Worm (Caenorhabditis elegans): ENCODE data around the gene T04G9.7.
A peak's percentile ranks its signal among the peaks of the same experiment; 100 is the strongest.

The T04G9.7 gene

ce11 chrX:727737-728136 lies 42.9 kb upstream of the T04G9.7 start (continued):
- TF ChIP-seq pha-4 (tag; optimal IDR thresholded peaks at IDR 0.05) (no peak), ZK185.1 (tag; optimal IDR thresholded peaks at IDR 0.05; ENCODE audit: poor library complexity, severe bottlenecking) (peak; percentile 42), hlh-26 (GFP tag; conservative IDR thresholded peaks at IDR 0.05) (no peak), ztf-3 (GFP tag; optimal IDR thresholded peaks at IDR 0.05) (no peak), bed-2 (GFP tag; IDR thresholded peaks at IDR 0.05) (peak; percentile 72), madf-8 (GFP tag; conservative IDR thresholded peaks at IDR 0.05) (no peak), F37B4.10 (GFP tag; IDR thresholded peaks at IDR 0.05) (no peak), hmg-1.2 (GFP tag; IDR thresholded peaks at IDR 0.05) (peak; percentile 89), madf-6 (GFP tag; IDR thresholded peaks at IDR 0.05) (no peak), Y79H2A.3 (GFP tag; conservative IDR thresholded peaks at IDR 0.05) (no peak), die-1 (tag; optimal IDR thresholded peaks at IDR 0.05) (peak; percentile 25), F10E7.11 (tag; optimal IDR thresholded peaks at IDR 0.05) (no peak), attf-5 (GFP tag; optimal IDR thresholded peaks at IDR 0.05) (peak; percentile 52), B0019.2 (GFP tag; conservative IDR thresholded peaks at IDR 0.05) (no peak), lin-26 (GFP tag; IDR thresholded peaks at IDR 0.05) (no peak), sea-2 (GFP tag; IDR thresholded peaks at IDR 0.05) (no peak), dox-1 (GFP tag; IDR thresholded peaks at IDR 0.05) (no peak), madf-3 (GFP tag; IDR thresholded peaks at IDR 0.05) (no peak), F49E8.2 (tag; optimal IDR thresholded peaks at IDR 0.05; ENCODE audit: insufficient read depth) (no peak), F52B5.7 (tag; optimal IDR thresholded peaks at IDR 0.05) (no peak), nfyb-1 (GFP tag; IDR thresholded peaks at IDR 0.05) (peak; percentile 77), B0336.3 (GFP tag; IDR thresholded peaks at IDR 0.05) (no peak), lin-35 (GFP tag; optimal IDR thresholded peaks at IDR 0.05) (peak in 1 of 3 experiments; percentile 24), hmg-20 (GFP tag; IDR thresholded peaks at IDR 0.05) (0 out of 2 replicates have a peak, but pooled peaks have one; percentile 13), ztf-18 (tag; optimal IDR thresholded peaks at IDR 0.05) (no peak), ztf-28 (GFP tag; IDR thresholded peaks at IDR 0.05) (no peak), T07F8.4 (tag; optimal IDR thresholded peaks at IDR 0.05) (no peak), lin-54 (GFP tag; optimal IDR thresholded peaks at IDR 0.05) (no peak), aptf-2 (GFP tag; conservative IDR thresholded peaks at IDR 0.05) (no peak), nfya-2 (GFP tag; IDR thresholded peaks at IDR 0.05) (no peak), ceh-58 (GFP tag; IDR thresholded peaks at IDR 0.05) (no peak), egrh-3 (GFP tag; IDR thresholded peaks at IDR 0.05) (peak; percentile 26; the same call in 1 of the 2 replicates), cebp-2 (GFP tag; IDR thresholded peaks at IDR 0.05) (no peak), F57C9.4 (tag; optimal IDR thresholded peaks at IDR 0.05) (no peak), mxl-1 (tag; optimal IDR thresholded peaks at IDR 0.05) (no peak), akir-1 (GFP tag; optimal IDR thresholded peaks at IDR 0.05) (no peak), F33H1.4 (GFP tag; IDR thresholded peaks at IDR 0.05) (no peak), dpl-1 (GFP tag; optimal IDR thresholded peaks at IDR 0.05) (no peak), athp-1 (tag; optimal IDR thresholded peaks at IDR 0.05) (no peak), ztf-6 (GFP tag; IDR thresholded peaks at IDR 0.05) (no peak), egl-18 (GFP tag; IDR thresholded peaks at IDR 0.05) (no peak), K12H6.12 (tag; optimal IDR thresholded peaks at IDR 0.05) (peak; percentile 31), tbp1 (GFP tag; optimal IDR thresholded peaks at IDR 0.05) (no peak), hlh-12 (tag; optimal IDR thresholded peaks at IDR 0.05) (no peak), lin-40 (tag; optimal IDR thresholded peaks at IDR 0.05) (peak; percentile 64), nhr-179 (tag; optimal IDR thresholded peaks at IDR 0.05) (no peak), lir-1 (GFP tag; conservative IDR thresholded peaks at IDR 0.05) (no peak), ztf-26 (tag; optimal IDR thresholded peaks at IDR 0.05) (peak; percentile 50), nfya-1 (tag; optimal IDR thresholded peaks at IDR 0.05; ENCODE audit: borderline replicate concordance, insufficient read depth) (no peak), Y67H2A.10 (GFP tag; conservative IDR thresholded peaks at IDR 0.05) (no peak)
